Fruit fly (Drosophila melanogaster): Measurements from ENCODE around the gene skd.
A peak's percentile ranks its signal among the peaks of the same experiment; 100 is the strongest.

The skd gene

dm6 chr3L:21014516-21014945, 12.7 kb downstream of the skd start (continued):
- TF ChIP-seq CG1602 (GFP tag; optimal IDR thresholded peaks at IDR 0.05), result no peak
- TF ChIP-seq Vsx1 (GFP tag; optimal IDR thresholded peaks at IDR 0.05), result no peak
- TF ChIP-seq zfh2 (GFP tag; optimal IDR thresholded peaks at IDR 0.05), result no peak
- TF ChIP-seq Sox102F (GFP tag; optimal IDR thresholded peaks at IDR 0.05), result no peak
- TF ChIP-seq CG14441 (GFP tag; IDR thresholded peaks at IDR 0.05), result no peak
- peak; percentile 78 for TF ChIP-seq pros (GFP tag; optimal IDR thresholded peaks at IDR 0.05)
- TF ChIP-seq Opbp (GFP tag; IDR thresholded peaks at IDR 0.05; ENCODE audit: partially characterized antibody), result no peak
- TF ChIP-seq salm (tag; optimal IDR thresholded peaks at IDR 0.05), result no peak
- no peak for TF ChIP-seq sisA (GFP tag; IDR thresholded peaks at IDR 0.05)
- no peak for TF ChIP-seq CG11398 (GFP tag; optimal IDR thresholded peaks at IDR 0.05)
- no peak for TF ChIP-seq CG16815 (GFP tag; optimal IDR thresholded peaks at IDR 0.05)
- TF ChIP-seq dm (GFP tag; optimal IDR thresholded peaks at IDR 0.05), result no peak
- TF ChIP-seq sens (GFP tag), result peak; percentile 5
- no peak for TF ChIP-seq CG12659 (GFP tag; optimal IDR thresholded peaks at IDR 0.05)
- no peak for TF ChIP-seq CG7745 (tag; optimal IDR thresholded peaks at IDR 0.05)
- TF ChIP-seq Pdp1 (GFP tag; optimal IDR thresholded peaks at IDR 0.05), result no peak
- no peak for TF ChIP-seq CG31388 (GFP tag; optimal IDR thresholded peaks at IDR 0.05)
- TF ChIP-seq CG2129 (GFP tag; IDR thresholded peaks at IDR 0.05; ENCODE audit: partially characterized antibody), result no peak
- no peak for TF ChIP-seq Hmx (GFP tag; optimal IDR thresholded peaks at IDR 0.05)
- no peak for TF ChIP-seq CoRest (tag; optimal IDR thresholded peaks at IDR 0.05)
- no peak for TF ChIP-seq cato (GFP tag; optimal IDR thresholded peaks at IDR 0.05; ENCODE audit: borderline replicate concordance)
- no peak for TF ChIP-seq dmrt99B (tag; optimal IDR thresholded peaks at IDR 0.05)
- no peak for TF ChIP-seq CG33557 (GFP tag; optimal IDR thresholded peaks at IDR 0.05)
- no peak for TF ChIP-seq ato (GFP tag; IDR thresholded peaks at IDR 0.05; ENCODE audit: partially characterized antibody)
- no peak for TF ChIP-seq CG6683 (GFP tag; optimal IDR thresholded peaks at IDR 0.05)

- TF ChIP-seq mirr (GFP tag; optimal IDR thresholded peaks at IDR 0.05) (no peak), shn (GFP tag; optimal IDR thresholded peaks at IDR 0.05) (no peak), sisA (GFP tag; IDR thresholded peaks at IDR 0.05) (no peak), CG3847 (GFP tag; IDR thresholded peaks at IDR 0.05) (no peak), zfh1 (GFP tag; IDR thresholded peaks at IDR 0.05) (no peak), CG11695 (GFP tag; IDR thresholded peaks at IDR 0.05) (no peak), Neu2 (GFP tag; optimal IDR thresholded peaks at IDR 0.05; ENCODE audit: borderline replicate concordance) (no peak), mam (GFP tag; optimal IDR thresholded peaks at IDR 0.05) (no peak), CG9876 (GFP tag; optimal IDR thresholded peaks at IDR 0.05) (no peak), Xbp1 (GFP tag; optimal IDR thresholded peaks at IDR 0.05) (no peak), NfI (GFP tag; optimal IDR thresholded peaks at IDR 0.05) (no peak), nom (GFP tag; optimal IDR thresholded peaks at IDR 0.05) (peak; percentile 70), HLHmδ (GFP tag; optimal IDR thresholded peaks at IDR 0.05) (no peak), org-1 (GFP tag; optimal IDR thresholded peaks at IDR 0.05) (no peak), slbo (GFP tag; IDR thresholded peaks at IDR 0.05) (no peak), CG13624 (GFP tag; optimal IDR thresholded peaks at IDR 0.05) (no peak), tin (GFP tag; optimal IDR thresholded peaks at IDR 0.05) (no peak), usp (GFP tag; optimal IDR thresholded peaks at IDR 0.05) (no peak), Dp (GFP tag; optimal IDR thresholded peaks at IDR 0.05) (no peak), CG17359 (tag; optimal IDR thresholded peaks at IDR 0.05) (no peak), crol (GFP tag; IDR thresholded peaks at IDR 0.05) (peak; percentile 87), Drgx (GFP tag; IDR thresholded peaks at IDR 0.05) (no peak), ssp (GFP tag; IDR thresholded peaks at IDR 0.05) (no peak), salm (tag; optimal IDR thresholded peaks at IDR 0.05) (no peak), sqz (GFP tag; optimal IDR thresholded peaks at IDR 0.05) (peak; percentile 59), Stat92E (GFP tag; optimal IDR thresholded peaks at IDR 0.05) (peak in 1 of 3 experiments; percentile 5), Atf3 (GFP tag; optimal IDR thresholded peaks at IDR 0.05) (no peak), rib (GFP tag; IDR thresholded peaks at IDR 0.05) (0 out of 2 replicates have a peak, but pooled peaks have one; percentile 36)
Observed at dm6 chr3L:21013465-21013864, 13.8 kb downstream of the skd start.
